Worm (Caenorhabditis elegans) whole organism, L4 larva: Measurements from ENCODE around the gene col-91.
A peak's percentile ranks its signal among the peaks of the same experiment; 100 is the strongest.

Experiments
- F49E8.2 ChIP-seq: sonication (generic microtip); optimal IDR thresholded peaks from 2 replicates; lab custom pipeline; 2016; ENCODE audit warnings: missing compliant biosample characterization, mild to moderate bottlenecking, missing genetic modification characterization, borderline replicate concordance
- aly-2 ChIP-seq: sonication (generic microtip); optimal IDR thresholded peaks from 2 replicates; lab custom pipeline; 2018; ENCODE audit warnings: missing biosample characterization, missing genetic modification characterization
- ceh-32 ChIP-seq: sonication (generic microtip); optimal IDR thresholded peaks from 2 replicates; lab custom pipeline; 2016; ENCODE audit warnings: mild to moderate bottlenecking, missing genetic modification characterization, missing compliant biosample characterization; ENCODE audit not compliant: poor library complexity
- ceh-82 ChIP-seq: sonication (generic microtip); optimal IDR thresholded peaks from 2 replicates; lab custom pipeline; 2017; ENCODE audit warnings: missing biosample characterization, missing genetic modification characterization
- egl-27 ChIP-seq: sonication (generic microtip); optimal IDR thresholded peaks from 3 replicates; lab custom pipeline; 2017; ENCODE audit warnings: missing biosample characterization, missing genetic modification reagents, missing genetic modification characterization
- fos-1 ChIP-seq: fragments of 150-350 bp; optimal IDR thresholded peaks from 2 replicates; lab custom pipeline; 2014; ENCODE audit warnings: missing biosample characterization, missing genetic modification characterization
- jun-1 ChIP-seq: fragments of 150-350 bp; optimal IDR thresholded peaks from 2 replicates; lab custom pipeline; 2014; ENCODE audit warnings: missing biosample characterization, missing genetic modification reagents, missing genetic modification characterization
- lin-38 ChIP-seq: fragments of 200-800 bp; sonication (Bioruptor generic); IDR thresholded peaks from 2 replicates; pipeline ENCODE4 v1.3.6; 2022; ENCODE audit warnings: missing genetic modification reagents, missing genetic modification characterization, missing compliant biosample characterization
- lsy-2 ChIP-seq, 2 experiments: fragments of 150-350 bp in 1 of 2; sonication (generic microtip) in 1 of 2; optimal IDR thresholded peaks; 2 replicates each; lab custom pipeline; 2014 to 2017; ENCODE audit warnings: missing biosample characterization in 2 of 2, missing genetic modification characterization in 2 of 2
- nhr-237 ChIP-seq: sonication (generic microtip); optimal IDR thresholded peaks from 2 replicates; lab custom pipeline; 2017; ENCODE audit warnings: missing biosample characterization, missing genetic modification characterization
- ztf-11 ChIP-seq: fragments of 150-350 bp; optimal IDR thresholded peaks from 2 replicates; lab custom pipeline; 2014; ENCODE audit warnings: missing biosample characterization, missing genetic modification characterization

DNA sequence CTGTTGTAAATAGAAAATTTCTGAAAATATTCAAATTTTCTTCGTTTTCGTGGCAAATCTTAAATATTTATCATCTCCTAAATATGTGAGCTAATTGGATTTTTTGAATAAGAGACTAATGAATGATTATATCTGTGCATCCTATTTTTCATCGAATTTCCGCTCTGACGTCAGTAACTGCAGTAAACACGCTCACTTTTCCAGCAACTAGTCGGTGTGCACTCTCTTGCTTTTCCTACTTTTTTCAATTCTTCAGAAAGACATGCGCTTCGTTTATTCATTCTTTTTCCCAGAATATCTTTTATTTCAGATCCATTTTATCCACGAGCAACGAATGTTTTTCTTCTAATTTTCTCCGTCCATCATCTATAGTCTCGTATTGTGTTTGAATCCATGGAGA is 34.0 kb downstream of the col-91 start:
- TF ChIP-seq jun-1 (tag; lab: Kevin White, UChicago), result no peak
- TF ChIP-seq egl-27, result no peak
- TF ChIP-seq aly-2 (tag; lab: Kevin White, UChicago), result no peak
- TF ChIP-seq ceh-82 (tag; lab: Kevin White, UChicago), result no peak
- TF ChIP-seq lin-38 (GFP tag; lab: Robert Waterston, UW), result 0 out of 2 replicates have a peak, but pooled peaks have one; percentile 13
- TF ChIP-seq ceh-32, result no peak
- no peak for TF ChIP-seq ztf-11 (tag; lab: Kevin White, UChicago)
- peak in 1 of 2 experiments; percentile 15 for TF ChIP-seq lsy-2 (tag; optimal IDR thresholded peaks at IDR 0.05; lab: Kevin White, UChicago)
- TF ChIP-seq fos-1 (tag; lab: Kevin White, UChicago), result no peak
- TF ChIP-seq F49E8.2 (tag; lab: Kevin White, UChicago), result no peak
- no peak for TF ChIP-seq nhr-237 (tag; lab: Kevin White, UChicago)
